Fruit fly (Drosophila melanogaster): ENCODE measurements around the gene Hsp60D.

Hsp60D gene

dm6 chr2L:13445249-13445846 is 3.9 kb downstream of the Hsp60D start, which contains the start of gene Hacd2 (continued):
- TF ChIP-seq CG13287 (GFP tag; IDR thresholded peaks at IDR 0.05; ENCODE audit: partially characterized antibody) (peak; percentile 74; the same call in 1 of the 2 replicates), phol (tag; optimal IDR thresholded peaks at IDR 0.05) (peak; percentile 57), ftz-f1 (GFP tag; optimal IDR thresholded peaks at IDR 0.05) (peak; percentile 36), Bgb (GFP tag; IDR thresholded peaks at IDR 0.05; ENCODE audit: partially characterized antibody) (peak; percentile 40; the same call in 1 of the 2 replicates), Hand (GFP tag; optimal IDR thresholded peaks at IDR 0.05) (no peak), Hr39 (optimal IDR thresholded peaks at IDR 0.05) (no peak), lilli (GFP tag; optimal IDR thresholded peaks at IDR 0.05) (peak; percentile 9), Sin3A (optimal IDR thresholded peaks at IDR 0.05) (peak; percentile 35), CG18764 (GFP tag; optimal IDR thresholded peaks at IDR 0.05) (peak; percentile 10), Ets65A (GFP tag) (peak; percentile 76), CG10462 (GFP tag; optimal IDR thresholded peaks at IDR 0.05) (no peak), Fer2 (tag; optimal IDR thresholded peaks at IDR 0.05) (no peak), CG43689 (GFP tag; IDR thresholded peaks at IDR 0.05) (no peak), CG7786 (GFP tag; optimal IDR thresholded peaks at IDR 0.05) (peak; percentile 23), ERR (GFP tag; optimal IDR thresholded peaks at IDR 0.05) (peak; percentile 53), CG11504 (tag; optimal IDR thresholded peaks at IDR 0.05) (no peak), Hmr (GFP tag; optimal IDR thresholded peaks at IDR 0.05) (peak; percentile 75), CG10431 (GFP tag; optimal IDR thresholded peaks at IDR 0.05) (no peak), CG13123 (GFP tag; optimal IDR thresholded peaks at IDR 0.05) (peak; percentile 29), CG7745 (tag; optimal IDR thresholded peaks at IDR 0.05) (no peak), mam (GFP tag; optimal IDR thresholded peaks at IDR 0.05) (peak; percentile 41), E2f2 (GFP tag; IDR thresholded peaks at IDR 0.05) (peak; percentile 66), zfh2 (GFP tag; optimal IDR thresholded peaks at IDR 0.05) (peak; percentile 48), Sry-δ (GFP tag; optimal IDR thresholded peaks at IDR 0.05) (peak; percentile 47), CG11695 (GFP tag; IDR thresholded peaks at IDR 0.05) (peak; percentile 50; the same call in 1 of the 3 replicates), CG12659 (GFP tag; optimal IDR thresholded peaks at IDR 0.05) (peak; percentile 76), aop (GFP tag; IDR thresholded peaks at IDR 0.05) (no peak), az2 (GFP tag; optimal IDR thresholded peaks at IDR 0.05) (no peak), Bdp1 (GFP tag; optimal IDR thresholded peaks at IDR 0.05) (peak; percentile 1), pzg (GFP tag; optimal IDR thresholded peaks at IDR 0.05) (peak; percentile 95), Lim3 (GFP tag; IDR thresholded peaks at IDR 0.05) (no peak), CG3281 (GFP tag; optimal IDR thresholded peaks at IDR 0.05) (no peak), HmgZ (tag; optimal IDR thresholded peaks at IDR 0.05) (peak; percentile 79), CG9797 (GFP tag; optimal IDR thresholded peaks at IDR 0.05) (peak; percentile 81), fd96Cb (tag; optimal IDR thresholded peaks at IDR 0.05) (no peak), rib (GFP tag; IDR thresholded peaks at IDR 0.05) (peak; percentile 32; the same call in 1 of the 2 replicates), GATAe (GFP tag; conservative IDR thresholded peaks at IDR 0.05) (peak; percentile 41), Myb (GFP tag; optimal IDR thresholded peaks at IDR 0.05) (peak; percentile 100), CG5953 (GFP tag; IDR thresholded peaks at IDR 0.05) (no peak), Ssrp (tag; optimal IDR thresholded peaks at IDR 0.05) (no peak), CG4854 (GFP tag; optimal IDR thresholded peaks at IDR 0.05) (peak; percentile 37), CG9437 (GFP tag; optimal IDR thresholded peaks at IDR 0.05) (peak; percentile 34), croc (GFP tag; conservative IDR thresholded peaks at IDR 0.05) (no peak), nom (GFP tag; optimal IDR thresholded peaks at IDR 0.05) (no peak), fu2 (GFP tag; optimal IDR thresholded peaks at IDR 0.05) (peak; percentile 11), Dbx (GFP tag; IDR thresholded peaks at IDR 0.05) (peak; percentile 52; the same call in 1 of the 3 replicates), CG8290 (GFP tag; optimal IDR thresholded peaks at IDR 0.05) (no peak), CG8290 (tag; optimal IDR thresholded peaks at IDR 0.05) (peak in 1 of 2 experiments; percentile 78), CG1603 (tag; optimal IDR thresholded peaks at IDR 0.05) (peak; percentile 84), fd64A (GFP tag; optimal IDR thresholded peaks at IDR 0.05) (no peak), Atf-2 (GFP tag; optimal IDR thresholded peaks at IDR 0.05) (no peak), ems (GFP tag; optimal IDR thresholded peaks at IDR 0.05) (no peak)
